Worm (Caenorhabditis elegans) whole organism, L3 larva: ENCODE results near the gene srd-12.

Experiments used
- ZK546.5 ChIP-seq: sonication (generic microtip); optimal IDR thresholded peaks from 2 replicates; lab custom pipeline; 2017; ENCODE audit warnings: missing biosample characterization, missing genetic modification characterization
- ama-1 ChIP-seq: fragments of 150-350 bp; optimal IDR thresholded peaks from 2 replicates; lab custom pipeline; 2018
- egl-27 ChIP-seq: sonication (generic microtip); optimal IDR thresholded peaks from 4 replicates; lab custom pipeline; 2017; ENCODE audit warnings: missing biosample characterization, missing genetic modification reagents, missing genetic modification characterization
- elt-3 ChIP-seq, 3 experiments: fragments of 150-350 bp in 1 of 3; sonication (generic microtip) in 2 of 3; optimal IDR thresholded peaks; 2 replicates in 2 of 3; 4 replicates in 1 of 3; lab custom pipeline; 2014 to 2017; ENCODE audit warnings: missing biosample characterization in 3 of 3, missing genetic modification characterization in 3 of 3
- nhr-237 ChIP-seq: fragments of 150-350 bp; optimal IDR thresholded peaks from 2 replicates; lab custom pipeline; 2014; ENCODE audit warnings: missing biosample characterization, missing genetic modification characterization
- nhr-28 ChIP-seq: fragments of 150-350 bp; optimal IDR thresholded peaks from 2 replicates; lab custom pipeline; 2014; ENCODE audit warnings: missing biosample characterization, missing genetic modification characterization
- snpc-4 ChIP-seq: fragments of 150-350 bp; optimal IDR thresholded peaks from 2 replicates; lab custom pipeline; 2014; ENCODE audit warnings: missing biosample characterization, missing genetic modification characterization
- zag-1 ChIP-seq: fragments of 150-350 bp; optimal IDR thresholded peaks from 2 replicates; lab custom pipeline; 2014; ENCODE audit warnings: missing biosample characterization, missing genetic modification characterization

- TF ChIP-seq ama-1 (lab: Kevin White, UChicago) (no peak), snpc-4 (tag; lab: Kevin White, UChicago) (no peak), zag-1 (tag; lab: Kevin White, UChicago) (no peak), nhr-28 (tag; lab: Kevin White, UChicago) (no peak), ZK546.5 (tag; lab: Kevin White, UChicago) (no peak), elt-3 (tag; optimal IDR thresholded peaks at IDR 0.05; lab: Kevin White, UChicago) (no peak), egl-27 (tag; lab: Kevin White, UChicago) (no peak), nhr-237 (tag; lab: Kevin White, UChicago) (no peak)
Observed at ce11 chrIV:5660239-5660638, 30.2 kb upstream of the srd-12 start, which contains the start of gene skn-1.
